Fruit fly (Drosophila melanogaster) whole organism, embryonic: ENCODE data around the gene CG32708.

Experiments used
- CG10209 ChIP-seq: fragments of 200-800 bp; sonication (Bioruptor generic); optimal IDR thresholded peaks from 3 replicates; lab custom pipeline; 2017; ENCODE audit warnings: missing biosample characterization, mild to moderate bottlenecking, missing genetic modification characterization, missing genetic modification reagents
- CG10366 ChIP-seq: fragments of 200-800 bp; sonication (Bioruptor generic); IDR thresholded peaks from 2 replicates; pipeline ENCODE4 v1.3.6; 2022; ENCODE audit warnings: missing biosample characterization, missing genetic modification characterization
- CG10959 ChIP-seq: fragments of 200-800 bp; sonication (Bioruptor generic); IDR thresholded peaks from 2 replicates; pipeline ENCODE4 v1.3.6; 2022; ENCODE audit warnings: missing biosample characterization, missing genetic modification characterization
- CG11560 ChIP-seq: fragments of 200-800 bp; sonication (Bioruptor generic); IDR thresholded peaks from 3 replicates; pipeline ENCODE4 v1.3.6; 2022; ENCODE audit warnings: missing biosample characterization, missing genetic modification characterization
- CG12219 ChIP-seq: fragments of 200-800 bp; sonication (Bioruptor generic); optimal IDR thresholded peaks from 3 replicates; lab custom pipeline; 2018; ENCODE audit warnings: missing biosample characterization, mild to moderate bottlenecking, missing genetic modification characterization
- CG13775 ChIP-seq: fragments of 200-800 bp; sonication (Bioruptor generic); optimal IDR thresholded peaks from 3 replicates; lab custom pipeline; 2017; ENCODE audit warnings: missing biosample characterization, mild to moderate bottlenecking, missing genetic modification characterization
- CG15073 ChIP-seq: fragments of 200-800 bp; sonication (Bioruptor generic); optimal IDR thresholded peaks from 2 replicates; lab custom pipeline; 2016; ENCODE audit warnings: missing biosample characterization, missing genetic modification characterization
- CG15696 ChIP-seq: fragments of 200-800 bp; sonication (Bioruptor generic); optimal IDR thresholded peaks from 2 replicates; lab custom pipeline; 2019; ENCODE audit warnings: missing biosample characterization, mild to moderate bottlenecking, missing genetic modification characterization, moderate library complexity
- CG16779 ChIP-seq: fragments of 200-800 bp; sonication (Bioruptor generic); IDR thresholded peaks from 2 replicates; pipeline ENCODE4 v1.3.6; 2022; ENCODE audit warnings: missing biosample characterization, missing genetic modification characterization
- CG18619 ChIP-seq: fragments of 200-800 bp; sonication (Bioruptor generic); optimal IDR thresholded peaks from 3 replicates; lab custom pipeline; 2017; ENCODE audit warnings: missing biosample characterization, mild to moderate bottlenecking, missing genetic modification characterization
- CG32532 ChIP-seq: fragments of 200-800 bp; sonication (Bioruptor generic); IDR thresholded peaks from 2 replicates; pipeline ENCODE4 v1.3.6; 2022; ENCODE audit warnings: missing biosample characterization, missing genetic modification characterization
- CG32767 ChIP-seq: fragments of 200-800 bp; sonication (Bioruptor generic); IDR thresholded peaks from 2 replicates; pipeline ENCODE4 v1.3.6; 2022; ENCODE audit warnings: missing biosample characterization, missing genetic modification characterization
- CG5180 ChIP-seq: fragments of 200-800 bp; sonication (Bioruptor generic); optimal IDR thresholded peaks from 3 replicates; lab custom pipeline; 2017; ENCODE audit warnings: missing biosample characterization, missing genetic modification characterization, mild to moderate bottlenecking, moderate library complexity, missing genetic modification reagents
- CG6654 ChIP-seq: fragments of 200-800 bp; sonication (Bioruptor generic); optimal IDR thresholded peaks from 2 replicates; lab custom pipeline; 2017; ENCODE audit warnings: missing biosample characterization, mild to moderate bottlenecking, missing genetic modification characterization
- CG7372 ChIP-seq: fragments of 200-800 bp; sonication (Bioruptor generic); IDR thresholded peaks from 2 replicates; pipeline ENCODE4 v1.3.6; 2022; ENCODE audit warnings: missing biosample characterization, missing genetic modification characterization
- CG7556 ChIP-seq: fragments of 200-800 bp; sonication (Bioruptor generic); optimal IDR thresholded peaks from 2 replicates; lab custom pipeline; 2017; ENCODE audit warnings: missing biosample characterization, mild to moderate bottlenecking, missing genetic modification characterization
- CG9876 ChIP-seq: fragments of 200-800 bp; sonication (Bioruptor generic); optimal IDR thresholded peaks from 2 replicates; lab custom pipeline; 2016; ENCODE audit warnings: missing biosample characterization, missing genetic modification characterization
- CG9932 ChIP-seq: fragments of 200-800 bp; sonication (Bioruptor generic); IDR thresholded peaks from 2 replicates; pipeline ENCODE4 v1.3.6; 2022; ENCODE audit warnings: missing biosample characterization, missing genetic modification characterization
- D19B ChIP-seq: fragments of 200-800 bp; sonication (Bioruptor generic); optimal IDR thresholded peaks from 2 replicates; lab custom pipeline; 2017; ENCODE audit warnings: missing biosample characterization, mild to moderate bottlenecking, missing genetic modification characterization
- Dad ChIP-seq: fragments of 200-800 bp; sonication (Bioruptor generic); optimal IDR thresholded peaks from 3 replicates; lab custom pipeline; 2016; ENCODE audit warnings: missing biosample characterization, missing genetic modification characterization
- Dip2 ChIP-seq: fragments of 200-800 bp; sonication (Bioruptor generic); IDR thresholded peaks from 2 replicates; pipeline ENCODE4 v1.3.6; 2022; ENCODE audit warnings: missing biosample characterization, missing genetic modification characterization
- Doc3 ChIP-seq: fragments of 200-800 bp; sonication (Bioruptor generic); IDR thresholded peaks from 3 replicates; pipeline ENCODE4 v1.3.6; 2022; ENCODE audit warnings: missing biosample characterization, missing genetic modification characterization; ENCODE audit not compliant: partially characterized antibody
- Gsc ChIP-seq: fragments of 200-800 bp; sonication (Bioruptor generic); IDR thresholded peaks from 2 replicates; pipeline ENCODE4 v1.3.6; 2022; ENCODE audit warnings: missing biosample characterization, missing genetic modification characterization
- Hand ChIP-seq: fragments of 200-800 bp; sonication (Bioruptor generic); optimal IDR thresholded peaks from 2 replicates; lab custom pipeline; 2017; ENCODE audit warnings: mild to moderate bottlenecking, missing biosample characterization, missing genetic modification reagents, missing genetic modification characterization
- Nf-YA ChIP-seq: fragments of 200-800 bp; sonication (Bioruptor generic); IDR thresholded peaks from 2 replicates; pipeline ENCODE4 v1.3.6; 2022; ENCODE audit warnings: missing biosample characterization, missing genetic modification characterization
- Sox100B ChIP-seq: fragments of 200-800 bp; sonication (Bioruptor generic); optimal IDR thresholded peaks from 3 replicates; lab custom pipeline; 2018; ENCODE audit warnings: missing biosample characterization, mild to moderate bottlenecking, missing genetic modification characterization
- bigmax ChIP-seq: fragments of 200-800 bp; sonication (Bioruptor generic); optimal IDR thresholded peaks from 2 replicates; lab custom pipeline; 2018; ENCODE audit warnings: missing biosample characterization, mild to moderate bottlenecking, missing genetic modification characterization
- br ChIP-seq: fragments of >200 bp; optimal IDR thresholded peaks from 2 replicates; lab custom pipeline; 2017
- dati ChIP-seq: fragments of 200-800 bp; sonication (Bioruptor generic); IDR thresholded peaks from 2 replicates; pipeline ENCODE4 v1.3.6; 2022; ENCODE audit warnings: missing biosample characterization, missing genetic modification characterization
- dm ChIP-seq: fragments of 200-800 bp; sonication (Bioruptor generic); optimal IDR thresholded peaks from 3 replicates; lab custom pipeline; 2016; ENCODE audit warnings: missing biosample characterization, missing genetic modification characterization
- fd64A ChIP-seq: fragments of 200-800 bp; sonication (Bioruptor generic); optimal IDR thresholded peaks from 3 replicates; lab custom pipeline; 2018; ENCODE audit warnings: missing biosample characterization, mild to moderate bottlenecking, missing genetic modification characterization
- gcm ChIP-seq: fragments of 200-800 bp; sonication (Bioruptor generic); optimal IDR thresholded peaks from 2 replicates; lab custom pipeline; 2019; ENCODE audit warnings: missing biosample characterization, mild to moderate bottlenecking, missing genetic modification characterization, moderate library complexity
- hbn ChIP-seq: fragments of 200-800 bp; sonication (Bioruptor generic); IDR thresholded peaks from 2 replicates; pipeline ENCODE4 v1.3.6; 2022; ENCODE audit warnings: missing biosample characterization, missing genetic modification characterization; ENCODE audit not compliant: partially characterized antibody
- insv ChIP-seq, 2 experiments: fragments of 200-800 bp; sonication (Bioruptor generic); optimal IDR thresholded peaks; 3 replicates each; lab custom pipeline; 2016 to 2018; ENCODE audit warnings: missing biosample characterization in 2 of 2, missing genetic modification characterization in 2 of 2
- kni ChIP-seq: fragments of 200-800 bp; sonication (Bioruptor generic); optimal IDR thresholded peaks from 3 replicates; lab custom pipeline; 2017; ENCODE audit warnings: mild to moderate bottlenecking, missing biosample characterization, missing genetic modification reagents, missing genetic modification characterization
- lab ChIP-seq: fragments of 200-800 bp; sonication (Bioruptor generic); optimal IDR thresholded peaks from 3 replicates; lab custom pipeline; 2017; ENCODE audit warnings: missing biosample characterization, missing genetic modification characterization, mild to moderate bottlenecking, moderate library complexity, missing genetic modification reagents
- mirr ChIP-seq: fragments of 200-800 bp; sonication (Bioruptor generic); optimal IDR thresholded peaks from 3 replicates; lab custom pipeline; 2018; ENCODE audit warnings: missing biosample characterization, mild to moderate bottlenecking, missing genetic modification characterization
- nau ChIP-seq: fragments of 200-800 bp; sonication (Bioruptor generic); optimal IDR thresholded peaks from 3 replicates; lab custom pipeline; 2017; ENCODE audit warnings: missing biosample characterization, mild to moderate bottlenecking, missing genetic modification characterization, missing genetic modification reagents
- oc ChIP-seq: fragments of 200-800 bp; sonication (Bioruptor generic); optimal IDR thresholded peaks from 2 replicates; lab custom pipeline; 2018; ENCODE audit warnings: missing biosample characterization, mild to moderate bottlenecking, missing genetic modification characterization, moderate library complexity
- p53 ChIP-seq: fragments of 200-800 bp; sonication (Bioruptor generic); optimal IDR thresholded peaks from 2 replicates; lab custom pipeline; 2016; ENCODE audit warnings: missing biosample characterization, missing genetic modification characterization
- pb ChIP-seq: fragments of 200-800 bp; sonication (Bioruptor generic); optimal IDR thresholded peaks from 3 replicates; lab custom pipeline; 2016; ENCODE audit warnings: missing biosample characterization, missing genetic modification characterization
- phol ChIP-seq: fragments of 200-800 bp; sonication (Bioruptor generic); optimal IDR thresholded peaks from 3 replicates; lab custom pipeline; 2018; ENCODE audit warnings: missing biosample characterization, mild to moderate bottlenecking, missing genetic modification characterization, moderate library complexity
- pita ChIP-seq: fragments of 200-800 bp; sonication (Bioruptor generic); optimal IDR thresholded peaks from 2 replicates; lab custom pipeline; 2017; ENCODE audit warnings: missing biosample characterization, mild to moderate bottlenecking, missing genetic modification characterization
- row ChIP-seq: fragments of 200-800 bp; sonication (Bioruptor generic); IDR thresholded peaks from 3 replicates; pipeline ENCODE4 v1.3.6; 2022; ENCODE audit warnings: missing biosample characterization, missing genetic modification characterization
- sd ChIP-seq: fragments of 200-800 bp; sonication (Bioruptor generic); optimal IDR thresholded peaks from 3 replicates; lab custom pipeline; 2018; ENCODE audit warnings: missing biosample characterization, mild to moderate bottlenecking, missing genetic modification characterization, moderate library complexity
- sug ChIP-seq: fragments of 200-800 bp; optimal IDR thresholded peaks from 2 replicates; lab custom pipeline; 2019; ENCODE audit warnings: missing biosample characterization, mild to moderate bottlenecking, missing genetic modification characterization, moderate library complexity
- tll ChIP-seq, 2 experiments: fragments of 200-800 bp in 1 of 2; fragments of >200 bp in 1 of 2; sonication (Bioruptor generic) in 1 of 2; optimal IDR thresholded peaks; 2 replicates each; lab custom pipeline; 2017 to 2019; ENCODE audit warnings: missing biosample characterization in 2 of 2, missing genetic modification characterization in 2 of 2, mild to moderate bottlenecking in 1 of 2, moderate library complexity in 1 of 2
- tna ChIP-seq: fragments of 200-800 bp; sonication (Bioruptor generic); IDR thresholded peaks from 2 replicates; pipeline ENCODE4 v1.3.6; 2022; ENCODE audit warnings: missing biosample characterization, missing genetic modification characterization; ENCODE audit not compliant: partially characterized antibody
- wdn ChIP-seq: fragments of 200-800 bp; sonication (Bioruptor generic); IDR thresholded peaks from 2 replicates; pipeline ENCODE4 v1.3.6; 2022; ENCODE audit warnings: missing biosample characterization, missing genetic modification characterization
- zen2 ChIP-seq: fragments of 200-800 bp; sonication (Bioruptor generic); IDR thresholded peaks from 3 replicates; pipeline ENCODE4 v1.3.6; 2022; ENCODE audit warnings: missing biosample characterization, missing genetic modification characterization; ENCODE audit not compliant: partially characterized antibody

CG32708 gene

dm6 chrX:9066802-9067489, 18.8 kb upstream of the CG32708 start (continued):
- TF ChIP-seq sug (tag; lab: Kevin White, UChicago) = no peak
- no peak for TF ChIP-seq wdn (GFP tag; lab: Robert Waterston, UW)
- peak; percentile 34 for TF ChIP-seq lab (GFP tag; lab: Kevin White, UChicago)
- TF ChIP-seq CG9876 = no peak
- TF ChIP-seq CG11560 (tag; lab: Robert Waterston, UW) = no peak
- no peak for TF ChIP-seq CG10209 (GFP tag; lab: Kevin White, UChicago)
- TF ChIP-seq Hand (GFP tag; lab: Kevin White, UChicago) = no peak
- no peak for TF ChIP-seq CG5180 (GFP tag; lab: Kevin White, UChicago)
- no peak for TF ChIP-seq sd (tag; lab: Kevin White, UChicago)
- peak; percentile 56 for TF ChIP-seq row (GFP tag; lab: Robert Waterston, UW)
- TF ChIP-seq Doc3 (GFP tag; lab: Robert Waterston, UW) = no peak
- TF ChIP-seq kni (GFP tag; lab: Kevin White, UChicago) = no peak
- TF ChIP-seq CG15696 = no peak
- no peak for TF ChIP-seq gcm (GFP tag; lab: Kevin White, UChicago)
- TF ChIP-seq Nf-YA (GFP tag; lab: Robert Waterston, UW) = no peak
- TF ChIP-seq CG32532 (GFP tag; lab: Robert Waterston, UW) = peak; percentile 56
- no peak for TF ChIP-seq nau
- TF ChIP-seq fd64A (GFP tag; lab: Kevin White, UChicago) = no peak
- TF ChIP-seq bigmax (GFP tag; lab: Kevin White, UChicago) = no peak
- no peak for TF ChIP-seq CG16779
- TF ChIP-seq CG9932 (GFP tag; lab: Robert Waterston, UW) = peak; percentile 55
- no peak for TF ChIP-seq CG7556 (GFP tag; lab: Kevin White, UChicago)
- TF ChIP-seq tna = no peak
- no peak for TF ChIP-seq D19B (GFP tag; lab: Kevin White, UChicago)
- no peak for TF ChIP-seq CG13775 (GFP tag; lab: Kevin White, UChicago)
- no peak for TF ChIP-seq CG6654 (GFP tag; lab: Kevin White, UChicago)
- no peak for TF ChIP-seq zen2 (GFP tag; lab: Robert Waterston, UW)
- no peak for TF ChIP-seq CG18619 (GFP tag; lab: Kevin White, UChicago)
- TF ChIP-seq pb = no peak
- peak; percentile 0 for TF ChIP-seq Sox100B (GFP tag; lab: Kevin White, UChicago)
- no peak for TF ChIP-seq dati (GFP tag; lab: Robert Waterston, UW)
- TF ChIP-seq Gsc (GFP tag; lab: Robert Waterston, UW) = no peak
- no peak for TF ChIP-seq dm (GFP tag; lab: Kevin White, UChicago)
- no peak for TF ChIP-seq p53 (GFP tag; lab: Kevin White, UChicago)
- TF ChIP-seq oc (tag; lab: Kevin White, UChicago) = no peak
- no peak for TF ChIP-seq pita (GFP tag; lab: Kevin White, UChicago)
- TF ChIP-seq tll (GFP tag; optimal IDR thresholded peaks at IDR 0.05; lab: Kevin White, UChicago) = no peak
- no peak for TF ChIP-seq Dad (GFP tag; lab: Kevin White, UChicago)
- no peak for TF ChIP-seq CG10959
- peak; percentile 36 for TF ChIP-seq phol (tag; lab: Kevin White, UChicago)
- no peak for TF ChIP-seq hbn
- TF ChIP-seq CG32767 (GFP tag; lab: Robert Waterston, UW) = no peak
- no peak for TF ChIP-seq Dip2 (GFP tag; lab: Robert Waterston, UW)
- TF ChIP-seq CG10366 (GFP tag; lab: Robert Waterston, UW) = no peak
- no peak for TF ChIP-seq CG12219 (GFP tag; lab: Kevin White, UChicago)
- no peak for TF ChIP-seq CG7372 (GFP tag; lab: Robert Waterston, UW)
- TF ChIP-seq br (lab: Kevin White, UChicago) = no peak
- no peak for TF ChIP-seq mirr (GFP tag; lab: Kevin White, UChicago)
- TF ChIP-seq CG15073 (GFP tag; lab: Kevin White, UChicago) = no peak
- no peak for TF ChIP-seq insv (GFP tag; optimal IDR thresholded peaks at IDR 0.05; lab: Kevin White, UChicago)
